Worm (Caenorhabditis elegans): ENCODE results near the gene srx-77.
A peak's percentile ranks its signal among the peaks of the same experiment; 100 is the strongest.

Gene srx-77

ce11 chrV:4651480-4651879 lies 17.1 kb downstream of the srx-77 start:
- TF ChIP-seq ceh-16 (tag; optimal IDR thresholded peaks at IDR 0.05) (no peak), pqm-1 (tag; optimal IDR thresholded peaks at IDR 0.05) (no peak), nhr-25 (tag; optimal IDR thresholded peaks at IDR 0.05) (peak; percentile 89), ama-1 (optimal IDR thresholded peaks at IDR 0.05) (no peak), elt-2 (tag; optimal IDR thresholded peaks at IDR 0.05) (peak; percentile 40), lsy-12 (tag; optimal IDR thresholded peaks at IDR 0.05) (no peak), sea-2 (GFP tag; optimal IDR thresholded peaks at IDR 0.05) (no peak), nhr-67 (tag; optimal IDR thresholded peaks at IDR 0.05) (no peak), unc-39 (tag; optimal IDR thresholded peaks at IDR 0.05) (no peak), ztf-4 (tag; optimal IDR thresholded peaks at IDR 0.05) (no peak), lin-15B (tag; optimal IDR thresholded peaks at IDR 0.05) (no peak), fkh-2 (tag; optimal IDR thresholded peaks at IDR 0.05) (no peak), unc-62 (GFP tag; optimal IDR thresholded peaks at IDR 0.05) (no peak), daf-12 (tag; optimal IDR thresholded peaks at IDR 0.05) (no peak), ceh-82 (tag; optimal IDR thresholded peaks at IDR 0.05) (no peak), nfya-1 (tag; optimal IDR thresholded peaks at IDR 0.05; ENCODE audit: insufficient read depth) (peak; percentile 2), elt-1 (tag; optimal IDR thresholded peaks at IDR 0.05) (peak; percentile 33), elt-3 (tag; optimal IDR thresholded peaks at IDR 0.05) (peak in 1 of 3 experiments; percentile 74)

ce11 chrV:4649649-4650384 lies 18.7 kb downstream of the srx-77 start:
- TF ChIP-seq nhr-25 (tag; optimal IDR thresholded peaks at IDR 0.05) (peak; percentile 80), mdl-1 (tag; optimal IDR thresholded peaks at IDR 0.05) (no peak)

ce11 chrV:4648527-4648926 lies 20.0 kb downstream of the srx-77 start, which contains the start of gene F41F3.8:
Gene F41F3.8, plus strand, starts transcription at chrV:4648827.
- no peak for TF ChIP-seq fkh-2 (tag; optimal IDR thresholded peaks at IDR 0.05)
- TF ChIP-seq nhr-23 (tag; optimal IDR thresholded peaks at IDR 0.05), result no peak
- peak in 1 of 3 experiments; percentile 20 for TF ChIP-seq elt-3 (tag; optimal IDR thresholded peaks at IDR 0.05)

- TF ChIP-seq nhr-67 (tag; optimal IDR thresholded peaks at IDR 0.05), result no peak
- no peak for TF ChIP-seq egl-27 (tag; optimal IDR thresholded peaks at IDR 0.05)
- TF ChIP-seq elt-1 (tag; optimal IDR thresholded peaks at IDR 0.05), result no peak
- no peak for TF ChIP-seq ceh-28 (tag; optimal IDR thresholded peaks at IDR 0.05)
- no peak for TF ChIP-seq nhr-11 (tag; optimal IDR thresholded peaks at IDR 0.05)
- TF ChIP-seq nhr-28 (tag; optimal IDR thresholded peaks at IDR 0.05), result no peak
- no peak for TF ChIP-seq ztf-11 (tag; optimal IDR thresholded peaks at IDR 0.05)
- TF ChIP-seq elt-2 (tag; optimal IDR thresholded peaks at IDR 0.05), result no peak
- no peak for TF ChIP-seq sea-2 (GFP tag; optimal IDR thresholded peaks at IDR 0.05)
- TF ChIP-seq fkh-10 (GFP tag; optimal IDR thresholded peaks at IDR 0.05), result no peak
- no peak for TF ChIP-seq nhr-23 (tag; optimal IDR thresholded peaks at IDR 0.05)
- TF ChIP-seq unc-39 (tag; optimal IDR thresholded peaks at IDR 0.05), result no peak
- no peak for TF ChIP-seq nhr-76 (tag; optimal IDR thresholded peaks at IDR 0.05)
- TF ChIP-seq nhr-25 (tag; optimal IDR thresholded peaks at IDR 0.05), result peak; percentile 76
- TF ChIP-seq daf-12 (tag; optimal IDR thresholded peaks at IDR 0.05), result no peak
- TF ChIP-seq ceh-82 (tag; optimal IDR thresholded peaks at IDR 0.05), result no peak
- no peak for TF ChIP-seq nhr-237 (tag; optimal IDR thresholded peaks at IDR 0.05)
- TF ChIP-seq ceh-16 (tag; optimal IDR thresholded peaks at IDR 0.05), result no peak
- TF ChIP-seq lin-39 (tag; optimal IDR thresholded peaks at IDR 0.05), result no peak
- no peak for TF ChIP-seq pqm-1 (tag; optimal IDR thresholded peaks at IDR 0.05)
- TF ChIP-seq eor-1 (tag; optimal IDR thresholded peaks at IDR 0.05), result no peak
- TF ChIP-seq tbx-2 (tag; optimal IDR thresholded peaks at IDR 0.05), result no peak
- peak; percentile 19 for TF ChIP-seq lsy-12 (tag; optimal IDR thresholded peaks at IDR 0.05)
- peak; percentile 66 for TF ChIP-seq ama-1 (optimal IDR thresholded peaks at IDR 0.05)
- no peak for TF ChIP-seq skn-1 (tag; optimal IDR thresholded peaks at IDR 0.05)
- TF ChIP-seq mml-1 (tag; optimal IDR thresholded peaks at IDR 0.05), result no peak
- no peak for TF ChIP-seq nhr-43 (tag; optimal IDR thresholded peaks at IDR 0.05; ENCODE audit: poor library complexity, severe bottlenecking)
- no peak for TF ChIP-seq zag-1 (tag; optimal IDR thresholded peaks at IDR 0.05)
- no peak for TF ChIP-seq elt-3 (tag; optimal IDR thresholded peaks at IDR 0.05)
- TF ChIP-seq unc-62 (GFP tag; optimal IDR thresholded peaks at IDR 0.05), result no peak
- TF ChIP-seq mdl-1 (tag; optimal IDR thresholded peaks at IDR 0.05), result no peak
- peak; percentile 18 for TF ChIP-seq nfya-1 (tag; optimal IDR thresholded peaks at IDR 0.05; ENCODE audit: insufficient read depth)
- TF ChIP-seq hmg-11 (tag; optimal IDR thresholded peaks at IDR 0.05), result no peak
- no peak for TF ChIP-seq nhr-77 (tag; optimal IDR thresholded peaks at IDR 0.05)
- no peak for TF ChIP-seq lin-15B (tag; optimal IDR thresholded peaks at IDR 0.05)
Measured at ce11 chrV:4647857-4648256, 20.7 kb downstream of the srx-77 start, which contains the start of gene F41F3.3. Gene F41F3.3, minus strand, starts transcription at chrV:4648239.

All from whole organism, L3 larva.